Fruit fly (Drosophila melanogaster): ENCODE data around the gene Atg3.

Gene Atg3

DNA sequence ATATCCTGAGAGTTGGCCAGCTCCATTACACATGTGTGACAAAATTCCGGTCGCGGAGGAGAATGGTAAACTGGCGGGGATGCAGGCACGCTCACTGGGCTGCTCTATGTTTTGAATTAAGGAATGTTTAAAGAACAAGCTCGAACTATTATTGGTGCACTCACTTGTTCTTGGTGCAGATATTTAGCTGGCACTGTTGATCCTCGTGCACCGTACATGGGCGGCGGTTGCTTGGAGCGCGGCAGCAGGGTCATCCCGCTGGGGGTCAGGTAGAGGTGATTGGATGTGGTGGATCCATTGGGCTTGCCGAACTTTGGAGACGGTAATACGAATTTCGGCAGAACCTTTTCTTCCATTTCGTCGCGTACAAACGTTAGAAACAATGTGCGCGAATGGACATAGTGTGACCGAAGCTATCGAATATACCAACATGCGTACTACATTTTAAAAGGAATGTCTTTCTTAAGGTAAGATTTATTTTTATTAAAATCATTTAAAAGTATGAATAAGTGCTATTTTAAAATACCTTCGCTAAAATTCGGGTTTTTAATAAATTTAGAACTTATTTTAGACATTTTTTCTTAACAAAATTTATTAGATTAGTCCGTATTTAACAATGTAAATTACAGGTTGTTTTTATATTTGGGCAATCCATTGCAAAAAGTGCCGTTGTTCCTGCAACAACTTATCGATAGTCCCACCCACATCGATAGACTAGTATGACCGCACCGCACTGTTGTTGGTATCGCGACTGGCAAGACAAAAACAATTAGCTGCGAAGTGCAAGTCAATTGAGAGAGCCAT lies at the start of gene Atg3, which contains the start of gene Nufip (continued):
- TF ChIP-seq Dek (tag; optimal IDR thresholded peaks at IDR 0.05) (peak; percentile 13), nerfin-1 (tag; optimal IDR thresholded peaks at IDR 0.05) (peak; percentile 16), CG2129 (GFP tag; IDR thresholded peaks at IDR 0.05; ENCODE audit: partially characterized antibody) (peak; percentile 47), Sry-δ (GFP tag; optimal IDR thresholded peaks at IDR 0.05) (peak; percentile 70), HLH3B (GFP tag; IDR thresholded peaks at IDR 0.05) (no peak), CG2889 (GFP tag; IDR thresholded peaks at IDR 0.05) (no peak), Ets97D (GFP tag; optimal IDR thresholded peaks at IDR 0.05) (peak; percentile 30), CG31441 (GFP tag; IDR thresholded peaks at IDR 0.05) (peak; percentile 51), Pdp1 (GFP tag; optimal IDR thresholded peaks at IDR 0.05) (peak in 1 of 2 experiments; percentile 40), Max (GFP tag; optimal IDR thresholded peaks at IDR 0.05) (peak; percentile 43), dmrt11E (tag; optimal IDR thresholded peaks at IDR 0.05) (peak; percentile 38), CG14710 (tag; optimal IDR thresholded peaks at IDR 0.05) (peak; percentile 69), YL-1 (GFP tag; optimal IDR thresholded peaks at IDR 0.05) (peak; percentile 57), CG13296 (GFP tag; optimal IDR thresholded peaks at IDR 0.05) (peak; percentile 28), CG9437 (GFP tag; optimal IDR thresholded peaks at IDR 0.05) (peak; percentile 48), Poxn (GFP tag; IDR thresholded peaks at IDR 0.05) (no peak), CG12391 (tag; optimal IDR thresholded peaks at IDR 0.05) (peak; percentile 66), CG34224 (GFP tag; IDR thresholded peaks at IDR 0.05; ENCODE audit: partially characterized antibody) (peak; percentile 67; the same call in 2 of the 3 replicates), tx (GFP tag; optimal IDR thresholded peaks at IDR 0.05) (no peak), Nf-YC (tag; optimal IDR thresholded peaks at IDR 0.05) (peak; percentile 58), CG2202 (tag; optimal IDR thresholded peaks at IDR 0.05) (no peak), Fer2 (tag; optimal IDR thresholded peaks at IDR 0.05) (no peak), CG12155 (GFP tag; optimal IDR thresholded peaks at IDR 0.05) (peak; percentile 1), chinmo (GFP tag; IDR thresholded peaks at IDR 0.05; ENCODE audit: partially characterized antibody) (0 out of 4 replicates have a peak, but pooled peaks have one; percentile 43), CG7963 (GFP tag; IDR thresholded peaks at IDR 0.05; ENCODE audit: partially characterized antibody) (peak; percentile 49; the same call in 1 of the 3 replicates), CG8388 (GFP tag; optimal IDR thresholded peaks at IDR 0.05) (peak; percentile 99), CG10274 (GFP tag; optimal IDR thresholded peaks at IDR 0.05) (no peak), D19B (GFP tag; optimal IDR thresholded peaks at IDR 0.05) (no peak), CG11504 (tag; optimal IDR thresholded peaks at IDR 0.05) (peak; percentile 66), pzg (GFP tag; optimal IDR thresholded peaks at IDR 0.05) (peak; percentile 66), B-H2 (GFP tag; optimal IDR thresholded peaks at IDR 0.05) (peak; percentile 33), sr (GFP tag; IDR thresholded peaks at IDR 0.05) (no peak), CG13287 (GFP tag; IDR thresholded peaks at IDR 0.05; ENCODE audit: partially characterized antibody) (peak; percentile 83), E2f2 (GFP tag; IDR thresholded peaks at IDR 0.05) (peak; percentile 53; the same call in 1 of the 2 replicates), zen (tag; optimal IDR thresholded peaks at IDR 0.05) (peak; percentile 74), CG10267 (tag; optimal IDR thresholded peaks at IDR 0.05) (peak; percentile 55), D (optimal IDR thresholded peaks at IDR 0.05) (peak; percentile 3), D (GFP tag; optimal IDR thresholded peaks at IDR 0.05) (no peak), inv (GFP tag; IDR thresholded peaks at IDR 0.05; ENCODE audit: partially characterized antibody) (peak; percentile 75), Doc3 (GFP tag; IDR thresholded peaks at IDR 0.05; ENCODE audit: partially characterized antibody) (peak; percentile 77), CG3281 (GFP tag; optimal IDR thresholded peaks at IDR 0.05) (no peak), CG15514 (GFP tag; optimal IDR thresholded peaks at IDR 0.05) (peak; percentile 31), ewg (GFP tag; optimal IDR thresholded peaks at IDR 0.05) (peak; percentile 34), lilli (GFP tag; optimal IDR thresholded peaks at IDR 0.05) (peak; percentile 50), CTCF (GFP tag; optimal IDR thresholded peaks at IDR 0.05) (no peak), CG34422 (GFP tag; IDR thresholded peaks at IDR 0.05) (0 out of 3 replicates have a peak, but pooled peaks have one; percentile 12), CG8290 (GFP tag; optimal IDR thresholded peaks at IDR 0.05) (no peak), CG8290 (tag; optimal IDR thresholded peaks at IDR 0.05) (peak in 1 of 2 experiments; percentile 26)

All from whole organism, embryonic.